Worm (Caenorhabditis elegans) whole organism, young adult: Measurements from ENCODE around the gene stip-1.
"Not testable (repeated sequence)": the region's sequence is repeated elsewhere in the genome, so short reads cannot be mapped to it uniquely, and the experiment has no call there.

Experiments
- C17E4.6 ChIP-seq: fragments of 200-800 bp; sonication (Bioruptor generic); IDR thresholded peaks from 2 replicates; pipeline ENCODE4 v1.3.6; 2022; ENCODE audit warnings: missing genetic modification reagents, missing genetic modification characterization, missing compliant biosample characterization
- K12H6.12 ChIP-seq: fragments of 200-800 bp; sonication (Bioruptor generic); optimal IDR thresholded peaks from 2 replicates; lab custom pipeline; 2018; ENCODE audit warnings: mild to moderate bottlenecking, missing genetic modification characterization, missing compliant biosample characterization
- rpc-1 ChIP-seq, 2 experiments: fragments of 150-350 bp in 1 of 2; sonication (generic microtip) in 1 of 2; optimal IDR thresholded peaks; 2 replicates each; lab custom pipeline; 2014 to 2018; ENCODE audit warnings: missing biosample characterization in 1 of 2, missing genetic modification characterization in 1 of 2, missing genetic modification reagents in 1 of 2, missing genotype in 1 of 2

DNA sequence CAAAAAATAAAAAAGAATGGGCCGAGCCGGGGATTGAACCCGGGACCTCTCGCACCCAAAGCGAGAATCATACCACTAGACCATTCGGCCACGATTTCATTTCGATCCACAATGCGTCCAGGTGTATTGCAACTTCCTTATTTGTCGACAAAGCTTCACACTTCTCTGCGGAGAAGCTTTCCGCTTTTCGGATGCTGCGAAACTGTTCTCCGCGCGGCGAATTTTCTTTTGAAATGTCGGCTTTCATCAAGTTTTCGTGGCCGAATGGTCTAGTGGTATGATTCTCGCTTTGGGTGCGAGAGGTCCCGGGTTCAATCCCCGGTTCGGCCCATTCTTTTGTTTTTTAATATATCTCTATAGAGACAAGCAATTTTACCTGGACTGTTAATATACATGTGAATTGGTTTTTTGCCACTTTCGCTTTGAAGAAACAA lies 47.7 kb downstream of the stip-1 start:
- TF ChIP-seq K12H6.12 (tag; lab: Kevin White, UChicago) = not testable (repeated sequence)
- TF ChIP-seq C17E4.6 (GFP tag; lab: Robert Waterston, UW) = 0 out of 2 replicates have a peak, but pooled peaks have one; percentile 5
- TF ChIP-seq rpc-1 (optimal IDR thresholded peaks at IDR 0.05; lab: Kevin White, UChicago) = peak; percentile 52
- peak; percentile 72 for TF ChIP-seq rpc-1 (tag; optimal IDR thresholded peaks at IDR 0.05; lab: Kevin White, UChicago)
